Worm (Caenorhabditis elegans): ENCODE measurements around the gene nas-25.

Gene nas-25

DNA sequence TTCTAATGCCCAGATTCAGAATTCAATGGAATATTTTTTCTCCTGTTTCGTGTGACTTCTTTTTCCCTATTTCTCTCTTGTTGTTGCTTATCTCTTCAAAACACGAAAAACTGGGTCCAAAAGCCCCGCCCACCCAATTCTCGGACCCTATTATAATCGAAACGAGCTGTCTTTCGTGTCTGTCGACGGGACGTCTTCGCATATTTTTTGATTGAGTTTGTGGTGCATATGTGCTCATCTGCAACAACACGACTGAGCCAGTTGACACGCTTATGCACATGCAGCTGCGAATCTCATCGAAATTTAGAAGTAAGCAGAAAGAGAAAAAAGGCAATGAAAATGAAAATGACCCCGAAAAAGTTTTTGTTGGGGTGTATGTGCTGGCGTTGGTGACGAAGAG is 5.0 kb downstream of the nas-25 start:
- TF ChIP-seq T22C8.4 (GFP tag; IDR thresholded peaks at IDR 0.05): no peak
- TF ChIP-seq ztf-29 (GFP tag; IDR thresholded peaks at IDR 0.05): no peak
- no peak for TF ChIP-seq med-1 (GFP tag; optimal IDR thresholded peaks at IDR 0.05; ENCODE audit: insufficient read depth)
- TF ChIP-seq cog-1 (tag; optimal IDR thresholded peaks at IDR 0.05): no peak
- no peak for TF ChIP-seq flt-1 (GFP tag; IDR thresholded peaks at IDR 0.05)
- no peak for TF ChIP-seq tab-1 (GFP tag; IDR thresholded peaks at IDR 0.05)
- no peak for TF ChIP-seq ref-1 (GFP tag; conservative IDR thresholded peaks at IDR 0.05)
- TF ChIP-seq ztf-23 (GFP tag; IDR thresholded peaks at IDR 0.05): no peak
- TF ChIP-seq klf-2 (GFP tag; conservative IDR thresholded peaks at IDR 0.05): no peak

ce11 chrII:8832941-8833340 is 7.1 kb downstream of the nas-25 start:
- TF ChIP-seq klf-2 (GFP tag; conservative IDR thresholded peaks at IDR 0.05) (no peak), T22C8.4 (GFP tag; IDR thresholded peaks at IDR 0.05) (no peak), ref-1 (GFP tag; conservative IDR thresholded peaks at IDR 0.05) (no peak), tab-1 (GFP tag; IDR thresholded peaks at IDR 0.05) (no peak), med-1 (GFP tag; optimal IDR thresholded peaks at IDR 0.05; ENCODE audit: insufficient read depth) (no peak), ztf-23 (GFP tag; IDR thresholded peaks at IDR 0.05) (no peak), ztf-29 (GFP tag; IDR thresholded peaks at IDR 0.05) (no peak), flt-1 (GFP tag; IDR thresholded peaks at IDR 0.05) (no peak), cog-1 (tag; optimal IDR thresholded peaks at IDR 0.05) (no peak)

DNA sequence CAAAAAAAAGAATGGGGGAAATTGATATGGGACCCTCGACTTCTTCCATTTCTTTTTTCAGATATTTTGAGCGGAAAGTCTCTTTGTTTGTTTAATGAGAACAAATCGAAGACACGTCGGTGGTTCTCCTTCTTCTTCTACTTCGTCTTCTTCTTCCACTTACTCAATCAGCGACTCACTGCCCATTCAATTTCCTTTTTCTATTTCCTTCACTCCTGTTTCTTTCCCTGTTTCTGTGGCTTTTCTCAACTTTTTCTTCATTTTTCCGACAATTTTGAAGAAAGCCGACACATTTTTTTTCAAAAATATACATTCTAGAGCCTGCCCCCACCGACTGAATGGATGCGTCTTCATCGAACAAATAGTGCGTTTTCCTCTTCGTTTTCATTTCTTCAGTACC is 10.0 kb downstream of the nas-25 start, which contains the start of gene F46C5.4:
F46C5.4 (plus strand) TSS at position 222 of the 400 bp plus-strand sequence.
- TF ChIP-seq med-1 (GFP tag; optimal IDR thresholded peaks at IDR 0.05; ENCODE audit: insufficient read depth) (no peak), ztf-29 (GFP tag; IDR thresholded peaks at IDR 0.05) (no peak), cog-1 (tag; optimal IDR thresholded peaks at IDR 0.05) (no peak), klf-2 (GFP tag; conservative IDR thresholded peaks at IDR 0.05) (no peak), tab-1 (GFP tag; IDR thresholded peaks at IDR 0.05) (no peak), ref-1 (GFP tag; conservative IDR thresholded peaks at IDR 0.05) (no peak), ztf-23 (GFP tag; IDR thresholded peaks at IDR 0.05) (no peak)

DNA sequence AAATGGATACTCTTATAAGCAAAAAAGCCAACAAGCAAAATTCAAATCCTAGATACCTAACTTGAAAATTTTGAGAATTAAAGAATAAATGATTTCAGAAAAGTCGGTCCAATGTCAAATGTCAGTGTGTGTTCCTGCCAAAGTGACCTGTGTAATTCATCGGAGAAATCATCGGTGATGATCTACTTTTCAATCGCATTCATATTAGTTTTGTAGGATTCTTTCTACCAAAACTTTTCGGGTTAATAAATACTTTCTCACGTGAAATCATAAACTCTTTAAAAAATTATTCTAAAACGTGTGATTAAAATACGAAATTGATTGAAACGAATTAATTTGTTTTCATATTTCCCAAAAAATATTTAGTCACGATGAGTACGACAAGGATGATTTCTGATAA is 13.2 kb downstream of the nas-25 start, which contains the start of gene F46C5.7:
F46C5.7 (plus strand) TSS at position 301 of the 400 bp plus-strand sequence.
- TF ChIP-seq T22C8.4 (GFP tag; IDR thresholded peaks at IDR 0.05): no peak
- TF ChIP-seq tab-1 (GFP tag; IDR thresholded peaks at IDR 0.05): no peak
- TF ChIP-seq ztf-23 (GFP tag; IDR thresholded peaks at IDR 0.05): no peak
- TF ChIP-seq ztf-29 (GFP tag; IDR thresholded peaks at IDR 0.05): no peak

DNA sequence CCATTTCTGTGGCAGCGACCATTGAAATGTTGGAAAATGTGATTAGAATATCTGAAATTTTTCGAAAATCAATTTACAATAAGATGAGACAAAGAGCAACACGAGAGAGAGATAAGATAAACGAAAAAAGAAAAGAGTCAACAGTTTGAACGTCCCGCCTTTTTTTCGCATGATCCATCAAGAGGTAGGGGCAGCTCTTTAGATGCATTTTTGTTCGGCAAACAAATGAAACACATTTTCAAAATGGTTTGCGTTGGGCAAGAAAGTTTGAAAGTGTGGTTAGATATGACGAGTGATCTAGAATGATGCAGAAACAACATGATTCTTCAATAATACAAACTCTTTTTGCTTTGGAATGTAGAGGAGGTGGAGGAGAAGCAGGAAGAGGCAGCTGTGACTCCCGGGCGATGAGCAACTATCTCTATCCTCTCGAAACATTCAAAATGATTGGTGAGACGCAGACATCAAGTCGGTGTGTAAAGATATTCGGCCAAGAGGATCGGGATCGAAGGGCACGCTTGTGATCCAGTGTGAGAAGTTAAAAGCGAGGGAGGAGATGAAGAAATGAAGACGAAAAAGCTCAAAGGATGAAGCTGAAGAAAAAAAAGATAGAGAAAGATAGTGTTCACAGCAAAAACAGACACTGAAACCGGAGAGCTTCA is 18.7 kb downstream of the nas-25 start, which contains the start of gene F46C5.6:
F46C5.6 (minus strand) TSS at position 51 of the 662 bp plus-strand sequence.
- no peak for TF ChIP-seq ztf-29 (GFP tag; IDR thresholded peaks at IDR 0.05)
- TF ChIP-seq tab-1 (GFP tag; IDR thresholded peaks at IDR 0.05): no peak
- no peak for TF ChIP-seq klf-2 (GFP tag; conservative IDR thresholded peaks at IDR 0.05)
- no peak for TF ChIP-seq cog-1 (tag; optimal IDR thresholded peaks at IDR 0.05)
- TF ChIP-seq flt-1 (GFP tag; IDR thresholded peaks at IDR 0.05): no peak
- TF ChIP-seq T22C8.4 (GFP tag; IDR thresholded peaks at IDR 0.05): no peak
- TF ChIP-seq ref-1 (GFP tag; conservative IDR thresholded peaks at IDR 0.05): no peak
- no peak for TF ChIP-seq ztf-23 (GFP tag; IDR thresholded peaks at IDR 0.05)
- TF ChIP-seq med-1 (GFP tag; optimal IDR thresholded peaks at IDR 0.05; ENCODE audit: insufficient read depth): no peak

- TF ChIP-seq cog-1 (tag; optimal IDR thresholded peaks at IDR 0.05): no peak
- TF ChIP-seq T22C8.4 (GFP tag; IDR thresholded peaks at IDR 0.05): no peak
- TF ChIP-seq flt-1 (GFP tag; IDR thresholded peaks at IDR 0.05): no peak
- no peak for TF ChIP-seq med-1 (GFP tag; optimal IDR thresholded peaks at IDR 0.05; ENCODE audit: insufficient read depth)
Observed at ce11 chrII:8845298-8845697, 19.4 kb downstream of the nas-25 start, which contains the start of gene agxt-1. TSS of gene agxt-1 (plus strand) at chrII:8845598.

DNA sequence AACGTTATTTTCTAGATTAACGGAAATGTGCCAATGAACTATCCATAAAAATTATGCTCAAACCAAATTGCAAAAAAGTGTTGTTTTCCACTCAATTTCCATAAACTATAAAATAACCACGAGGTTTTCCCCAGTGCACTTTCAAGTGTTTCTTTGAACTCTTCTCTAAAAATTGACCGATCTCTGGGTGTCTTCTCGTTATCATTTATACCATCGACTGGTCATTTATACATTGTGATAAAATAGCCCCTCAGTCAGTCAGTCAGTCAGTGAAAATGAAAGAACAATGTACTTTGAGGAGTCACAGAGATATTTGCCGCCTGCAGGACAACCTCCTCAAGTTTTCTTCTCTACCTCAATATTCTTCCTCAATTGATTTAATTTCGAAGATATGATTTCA is 20.1 kb downstream of the nas-25 start:
- TF ChIP-seq T22C8.4 (GFP tag; IDR thresholded peaks at IDR 0.05): no peak
- TF ChIP-seq tab-1 (GFP tag; IDR thresholded peaks at IDR 0.05): no peak
- no peak for TF ChIP-seq ref-1 (GFP tag; conservative IDR thresholded peaks at IDR 0.05)
- TF ChIP-seq flt-1 (GFP tag; IDR thresholded peaks at IDR 0.05): no peak
- TF ChIP-seq klf-2 (GFP tag; conservative IDR thresholded peaks at IDR 0.05): no peak
- no peak for TF ChIP-seq ztf-23 (GFP tag; IDR thresholded peaks at IDR 0.05)
- TF ChIP-seq med-1 (GFP tag; optimal IDR thresholded peaks at IDR 0.05; ENCODE audit: insufficient read depth): no peak
- TF ChIP-seq ztf-29 (GFP tag; IDR thresholded peaks at IDR 0.05): no peak

ce11 chrII:8848984-8849383 is 23.1 kb downstream of the nas-25 start:
- TF ChIP-seq tab-1 (GFP tag; IDR thresholded peaks at IDR 0.05): no peak
- no peak for TF ChIP-seq flt-1 (GFP tag; IDR thresholded peaks at IDR 0.05)
- TF ChIP-seq ztf-23 (GFP tag; IDR thresholded peaks at IDR 0.05): no peak
- TF ChIP-seq ztf-29 (GFP tag; IDR thresholded peaks at IDR 0.05): no peak
- TF ChIP-seq klf-2 (GFP tag; conservative IDR thresholded peaks at IDR 0.05): no peak
- no peak for TF ChIP-seq T22C8.4 (GFP tag; IDR thresholded peaks at IDR 0.05)
- TF ChIP-seq ref-1 (GFP tag; conservative IDR thresholded peaks at IDR 0.05): no peak
- TF ChIP-seq med-1 (GFP tag; optimal IDR thresholded peaks at IDR 0.05; ENCODE audit: insufficient read depth): no peak
- TF ChIP-seq cog-1 (tag; optimal IDR thresholded peaks at IDR 0.05): no peak

- no peak for TF ChIP-seq cog-1 (tag; optimal IDR thresholded peaks at IDR 0.05)
- no peak for TF ChIP-seq T22C8.4 (GFP tag; IDR thresholded peaks at IDR 0.05)
- no peak for TF ChIP-seq ztf-23 (GFP tag; IDR thresholded peaks at IDR 0.05)
- no peak for TF ChIP-seq ref-1 (GFP tag; conservative IDR thresholded peaks at IDR 0.05)
- no peak for TF ChIP-seq klf-2 (GFP tag; conservative IDR thresholded peaks at IDR 0.05)
- TF ChIP-seq flt-1 (GFP tag; IDR thresholded peaks at IDR 0.05): no peak
Observed at ce11 chrII:8851996-8852587, 26.2 kb downstream of the nas-25 start, which contains the start of gene oac-46. TSS of gene oac-46 (minus strand) at chrII:8852096.

DNA sequence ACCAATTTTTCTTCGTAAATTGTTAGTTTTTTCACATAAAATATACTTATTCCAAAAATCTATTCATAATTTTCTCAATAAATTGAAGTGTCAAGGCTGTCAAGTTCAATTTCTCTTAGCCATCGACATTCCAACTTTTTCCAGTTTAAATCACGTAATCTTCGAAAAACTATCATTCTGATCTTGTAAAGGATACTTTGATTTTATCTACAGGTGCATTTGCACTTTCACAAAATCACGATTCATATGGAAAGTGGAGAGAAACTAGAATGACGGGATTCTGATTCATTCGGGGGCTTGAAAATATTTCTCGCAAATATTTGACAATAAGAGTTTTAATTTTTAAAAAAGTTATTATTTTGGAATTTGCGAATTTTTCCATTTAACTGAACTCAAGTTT is 27.4 kb downstream of the nas-25 start:
- TF ChIP-seq klf-2 (GFP tag; conservative IDR thresholded peaks at IDR 0.05) (no peak), tab-1 (GFP tag; IDR thresholded peaks at IDR 0.05) (no peak), T22C8.4 (GFP tag; IDR thresholded peaks at IDR 0.05) (no peak), med-1 (GFP tag; optimal IDR thresholded peaks at IDR 0.05; ENCODE audit: insufficient read depth) (no peak), cog-1 (tag; optimal IDR thresholded peaks at IDR 0.05) (no peak)

All from whole organism, midembryonic.